Worm (Caenorhabditis elegans) whole organism, L2 larva: Measurements from ENCODE around the gene stdh-1.

Source experiments
- C34F6.9 ChIP-seq: fragments of 150-350 bp; optimal IDR thresholded peaks from 2 replicates; lab custom pipeline; 2014; ENCODE audit warnings: missing biosample characterization, missing genetic modification characterization
- F13H6.1 ChIP-seq: sonication (generic microtip); optimal IDR thresholded peaks from 2 replicates; lab custom pipeline; 2016; ENCODE audit warnings: missing genetic modification characterization, missing compliant biosample characterization
- R02D3.7 ChIP-seq: fragments of 150-350 bp; optimal IDR thresholded peaks from 2 replicates; lab custom pipeline; 2014; ENCODE audit warnings: missing biosample characterization, missing genetic modification characterization
- Y55F3AM.14 ChIP-seq: fragments of 200-800 bp; sonication (Bioruptor generic); optimal IDR thresholded peaks from 2 replicates; lab custom pipeline; 2018; ENCODE audit warnings: mild to moderate bottlenecking, missing genetic modification characterization, missing compliant biosample characterization
- alr-1 ChIP-seq: fragments of 150-350 bp; optimal IDR thresholded peaks from 2 replicates; lab custom pipeline; 2014; ENCODE audit warnings: missing biosample characterization, missing genetic modification characterization
- aly-2 ChIP-seq: fragments of 150-350 bp; optimal IDR thresholded peaks from 2 replicates; lab custom pipeline; 2014; ENCODE audit warnings: missing biosample characterization, missing genetic modification characterization
- blmp-1 ChIP-seq: sonication (generic microtip); optimal IDR thresholded peaks from 2 replicates; lab custom pipeline; 2017; ENCODE audit warnings: missing genetic modification characterization, mild to moderate bottlenecking, missing compliant biosample characterization, antibody characterized with exemption, moderate library complexity; ENCODE audit not compliant: insufficient read depth
- ceh-16 ChIP-seq: fragments of 150-350 bp; optimal IDR thresholded peaks from 2 replicates; lab custom pipeline; 2014; ENCODE audit warnings: missing biosample characterization, missing genetic modification characterization
- ceh-82 ChIP-seq: fragments of 150-350 bp; optimal IDR thresholded peaks from 2 replicates; lab custom pipeline; 2014; ENCODE audit warnings: missing biosample characterization, missing genetic modification characterization
- crh-2 ChIP-seq: sonication (generic microtip); optimal IDR thresholded peaks from 2 replicates; lab custom pipeline; 2017; ENCODE audit warnings: missing biosample characterization, missing genetic modification characterization
- dmd-4 ChIP-seq: sonication (generic microtip); optimal IDR thresholded peaks from 2 replicates; lab custom pipeline; 2017; ENCODE audit warnings: missing biosample characterization, missing genetic modification characterization
- fos-1 ChIP-seq: fragments of 150-350 bp; optimal IDR thresholded peaks from 2 replicates; lab custom pipeline; 2014; ENCODE audit warnings: missing biosample characterization, missing genetic modification characterization
- gmeb-1 ChIP-seq: fragments of 150-350 bp; optimal IDR thresholded peaks from 2 replicates; lab custom pipeline; 2014; ENCODE audit warnings: missing biosample characterization, missing genetic modification characterization
- lin-13 ChIP-seq: fragments of 150-350 bp; optimal IDR thresholded peaks from 2 replicates; lab custom pipeline; 2014; ENCODE audit warnings: missing biosample characterization, missing genetic modification reagents, missing genetic modification characterization
- lin-39 ChIP-seq: fragments of 150-350 bp; optimal IDR thresholded peaks from 2 replicates; lab custom pipeline; 2014; ENCODE audit warnings: missing biosample characterization, missing genetic modification reagents, missing genetic modification characterization
- lsy-2 ChIP-seq, 2 experiments: fragments of 150-350 bp in 1 of 2; sonication (generic microtip) in 1 of 2; optimal IDR thresholded peaks; 2 replicates each; lab custom pipeline; 2014 to 2017; ENCODE audit warnings: missing biosample characterization in 2 of 2, missing genetic modification characterization in 2 of 2
- mab-5 ChIP-seq: fragments of 150-350 bp; optimal IDR thresholded peaks from 2 replicates; lab custom pipeline; 2014; ENCODE audit warnings: missing biosample characterization, missing genetic modification characterization
- mbf-1 ChIP-seq: sonication (generic microtip); optimal IDR thresholded peaks from 2 replicates; lab custom pipeline; 2017; ENCODE audit warnings: missing biosample characterization, missing genetic modification characterization
- mdl-1 ChIP-seq, 2 experiments: fragments of 150-350 bp in 1 of 2; sonication (generic microtip) in 1 of 2; optimal IDR thresholded peaks; 2 replicates each; lab custom pipeline; 2017; ENCODE audit warnings: missing biosample characterization in 2 of 2, missing genetic modification characterization in 2 of 2
- nhr-10 ChIP-seq: sonication (generic microtip); optimal IDR thresholded peaks from 2 replicates; lab custom pipeline; 2017; ENCODE audit warnings: missing biosample characterization, missing genetic modification characterization
- nhr-11 ChIP-seq: fragments of 150-350 bp; optimal IDR thresholded peaks from 2 replicates; lab custom pipeline; 2014; ENCODE audit warnings: missing biosample characterization, missing genetic modification characterization
- nhr-12 ChIP-seq: fragments of 150-350 bp; optimal IDR thresholded peaks from 2 replicates; lab custom pipeline; 2014; ENCODE audit warnings: missing biosample characterization, missing genetic modification characterization
- nhr-129 ChIP-seq: fragments of 150-350 bp; optimal IDR thresholded peaks from 2 replicates; lab custom pipeline; 2014; ENCODE audit warnings: missing biosample characterization, missing genetic modification characterization
- nhr-23 ChIP-seq: fragments of 150-350 bp; optimal IDR thresholded peaks from 2 replicates; lab custom pipeline; 2014; ENCODE audit warnings: missing biosample characterization, missing genetic modification reagents, missing genetic modification characterization
- nhr-237 ChIP-seq: fragments of 150-350 bp; optimal IDR thresholded peaks from 2 replicates; lab custom pipeline; 2014; ENCODE audit warnings: missing biosample characterization, missing genetic modification characterization
- nhr-25 ChIP-seq: fragments of 150-350 bp; sonication (generic microtip); optimal IDR thresholded peaks from 3 replicates; lab custom pipeline; 2014; ENCODE audit warnings: missing biosample characterization, missing genetic modification characterization
- nhr-6 ChIP-seq: fragments of 150-350 bp; optimal IDR thresholded peaks from 2 replicates; lab custom pipeline; 2014; ENCODE audit warnings: missing biosample characterization, missing genetic modification characterization
- nhr-77 ChIP-seq: fragments of 150-350 bp; optimal IDR thresholded peaks from 2 replicates; lab custom pipeline; 2014; ENCODE audit warnings: missing biosample characterization, missing genetic modification characterization
- peb-1 ChIP-seq: fragments of 150-350 bp; optimal IDR thresholded peaks from 2 replicates; lab custom pipeline; 2014; ENCODE audit warnings: missing biosample characterization, missing genetic modification characterization
- sma-3 ChIP-seq: sonication (generic microtip); optimal IDR thresholded peaks from 2 replicates; lab custom pipeline; 2016; ENCODE audit warnings: missing genetic modification reagents, missing genetic modification characterization, missing compliant biosample characterization
- sma-9 ChIP-seq, 2 experiments: fragments of 150-350 bp in 1 of 2; sonication (generic microtip) in 1 of 2; optimal IDR thresholded peaks; 2 replicates each; lab custom pipeline; 2014 to 2016; ENCODE audit warnings: missing genetic modification characterization in 2 of 2, mild to moderate bottlenecking in 1 of 2, missing biosample characterization in 1 of 2, missing compliant biosample characterization in 1 of 2, missing genetic modification reagents in 1 of 2, moderate library complexity in 1 of 2
- snpc-4 ChIP-seq: fragments of 150-350 bp; optimal IDR thresholded peaks from 2 replicates; lab custom pipeline; 2014; ENCODE audit warnings: missing biosample characterization, missing genetic modification characterization
- unc-39 ChIP-seq: fragments of 150-350 bp; optimal IDR thresholded peaks from 2 replicates; lab custom pipeline; 2014; ENCODE audit warnings: missing biosample characterization, missing genetic modification characterization
- unc-55 ChIP-seq: fragments of 150-350 bp; sonication (generic microtip); optimal IDR thresholded peaks from 3 replicates; lab custom pipeline; 2014; ENCODE audit warnings: missing biosample characterization, missing genetic modification reagents, missing genetic modification characterization
- unc-62 ChIP-seq: fragments of 150-350 bp; optimal IDR thresholded peaks from 2 replicates; lab custom pipeline; 2014; ENCODE audit warnings: missing biosample characterization, missing genetic modification reagents, missing genetic modification characterization
- zag-1 ChIP-seq: fragments of 150-350 bp; optimal IDR thresholded peaks from 2 replicates; lab custom pipeline; 2014; ENCODE audit warnings: missing biosample characterization, missing genetic modification characterization
- ztf-1 ChIP-seq: fragments of 200-800 bp; sonication (Bioruptor generic); conservative IDR thresholded peaks from 2 replicates; pipeline ENCODE4 v1.3.6; 2022; ENCODE audit warnings: missing genetic modification characterization, missing compliant biosample characterization
- ztf-11 ChIP-seq: sonication (generic microtip); optimal IDR thresholded peaks from 2 replicates; lab custom pipeline; 2017; ENCODE audit warnings: missing biosample characterization, missing genetic modification characterization
- ztf-4 ChIP-seq: fragments of 150-350 bp; optimal IDR thresholded peaks from 2 replicates; lab custom pipeline; 2014; ENCODE audit warnings: missing biosample characterization, missing genetic modification characterization

Gene stdh-1

DNA sequence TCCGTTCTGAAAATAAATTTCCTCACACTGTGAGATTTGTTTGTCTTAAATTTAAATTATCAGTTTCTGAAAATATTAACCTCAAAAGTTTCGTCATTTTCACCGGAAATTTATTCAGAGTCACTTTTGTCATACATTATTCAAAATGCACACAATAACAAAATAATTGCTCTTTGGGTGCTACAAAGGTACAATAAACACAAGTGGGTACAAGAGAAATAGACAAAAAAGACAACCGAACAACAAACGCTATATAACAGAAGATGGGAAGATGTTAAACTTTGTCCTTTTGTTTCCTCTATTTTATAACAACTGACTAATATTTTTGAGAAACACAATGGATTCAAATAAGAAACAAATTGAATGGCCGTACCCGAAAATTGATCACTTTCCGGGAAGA lies 36.7 kb upstream of the stdh-1 start:
- TF ChIP-seq unc-62 (no peak), nhr-25 (tag; lab: Kevin White, UChicago) (no peak), mab-5 (tag; lab: Kevin White, UChicago) (no peak), ceh-16 (tag; lab: Kevin White, UChicago) (no peak), nhr-11 (peak; percentile 46)

ce11 chrV:13872895-13873294 lies 33.4 kb upstream of the stdh-1 start, which contains the start of gene cpt-5:
TSS of gene cpt-5 (plus strand) at chrV:13873195.
- no peak for TF ChIP-seq peb-1
- TF ChIP-seq R02D3.7 (tag; lab: Kevin White, UChicago): no peak
- no peak for TF ChIP-seq nhr-129 (tag; lab: Kevin White, UChicago)
- TF ChIP-seq, all 48 proteins: peak for 0

DNA sequence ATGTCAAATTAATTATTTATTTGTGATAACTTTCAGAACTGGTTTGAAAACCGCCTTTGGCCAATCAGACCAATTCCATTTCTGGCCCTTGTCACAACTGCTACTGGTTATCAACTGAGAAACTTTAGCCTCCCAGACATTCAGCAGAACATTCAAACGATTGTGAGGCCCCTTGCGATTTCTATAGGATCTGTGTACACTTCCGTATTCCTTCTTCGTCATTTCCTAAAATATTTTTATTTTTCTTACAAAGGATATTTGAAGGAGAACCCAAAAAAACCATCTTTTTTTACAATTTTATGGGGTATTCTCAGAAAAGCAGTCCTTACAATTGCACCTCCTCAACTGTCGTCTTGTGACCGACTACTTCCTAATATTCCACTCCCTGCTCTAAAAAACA lies 33.0 kb upstream of the stdh-1 start:
- TF ChIP-seq nhr-129 (tag; lab: Kevin White, UChicago) (no peak), blmp-1 (tag; lab: Kevin White, UChicago) (no peak), snpc-4 (tag; lab: Kevin White, UChicago) (no peak), crh-2 (tag; lab: Kevin White, UChicago) (no peak), nhr-11 (no peak), dmd-4 (tag; lab: Kevin White, UChicago) (no peak), ztf-4 (no peak), F13H6.1 (no peak), C34F6.9 (tag; lab: Kevin White, UChicago) (no peak), zag-1 (no peak), sma-9 (GFP tag; optimal IDR thresholded peaks at IDR 0.05; lab: Kevin White, UChicago) (no peak), sma-9 (tag; optimal IDR thresholded peaks at IDR 0.05; lab: Kevin White, UChicago) (no peak), unc-39 (tag; lab: Kevin White, UChicago) (no peak), nhr-6 (no peak), lsy-2 (tag; optimal IDR thresholded peaks at IDR 0.05; lab: Kevin White, UChicago) (no peak), nhr-23 (no peak), mdl-1 (tag; optimal IDR thresholded peaks at IDR 0.05; lab: Kevin White, UChicago) (no peak), mbf-1 (no peak)

ce11 chrV:13876529-13876928 lies 29.8 kb upstream of the stdh-1 start, which contains the start of gene T22G5.1:
TSS of gene T22G5.1 (plus strand) at chrV:13876829.
- TF ChIP-seq lsy-2 (tag; optimal IDR thresholded peaks at IDR 0.05; lab: Kevin White, UChicago) (no peak), nhr-237 (tag; lab: Kevin White, UChicago) (no peak), unc-55 (no peak), fos-1 (tag; lab: Kevin White, UChicago) (no peak), peb-1 (no peak), lin-13 (GFP tag; lab: Kevin White, UChicago) (no peak), nhr-25 (tag; lab: Kevin White, UChicago) (no peak), Y55F3AM.14 (GFP tag; lab: Kevin White, UChicago) (no peak), nhr-10 (no peak), sma-9 (GFP tag; optimal IDR thresholded peaks at IDR 0.05; lab: Kevin White, UChicago) (no peak), sma-9 (tag; optimal IDR thresholded peaks at IDR 0.05; lab: Kevin White, UChicago) (no peak), lin-39 (tag; lab: Kevin White, UChicago) (no peak), nhr-6 (no peak), ceh-82 (tag; lab: Kevin White, UChicago) (no peak), ztf-1 (GFP tag; lab: Robert Waterston, UW) (no peak), sma-3 (GFP tag; lab: Kevin White, UChicago) (no peak), alr-1 (no peak), C34F6.9 (tag; lab: Kevin White, UChicago) (no peak), dmd-4 (tag; lab: Kevin White, UChicago) (no peak)

DNA sequence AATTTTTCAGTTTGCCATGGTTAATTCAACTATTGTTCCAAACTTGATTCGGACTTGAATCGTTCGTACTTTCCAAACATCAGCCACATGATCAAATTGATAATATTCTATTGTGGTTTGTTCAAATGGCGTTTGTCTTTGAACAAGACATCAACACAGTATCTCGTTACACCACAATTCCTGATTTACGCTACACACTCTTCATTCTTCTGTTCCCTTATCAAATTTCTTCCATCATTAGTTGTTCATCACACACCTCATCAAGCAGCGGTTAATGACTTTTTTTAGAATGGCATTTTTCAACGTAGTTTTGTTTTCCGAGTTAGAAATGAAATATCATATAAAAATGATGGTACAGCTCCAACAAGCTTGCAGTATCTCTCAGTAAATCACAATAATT lies 28.1 kb upstream of the stdh-1 start:
- peak; percentile 25 for TF ChIP-seq sma-3 (GFP tag; lab: Kevin White, UChicago)
- peak; percentile 71 for TF ChIP-seq sma-9 (GFP tag; optimal IDR thresholded peaks at IDR 0.05; lab: Kevin White, UChicago)
- TF ChIP-seq sma-9 (tag; optimal IDR thresholded peaks at IDR 0.05; lab: Kevin White, UChicago): no peak
- no peak for TF ChIP-seq nhr-237 (tag; lab: Kevin White, UChicago)
- no peak for TF ChIP-seq ztf-11 (tag; lab: Kevin White, UChicago)
- TF ChIP-seq lsy-2 (tag; optimal IDR thresholded peaks at IDR 0.05; lab: Kevin White, UChicago): no peak
- peak; percentile 37 for TF ChIP-seq crh-2 (tag; lab: Kevin White, UChicago)
- TF ChIP-seq dmd-4 (tag; lab: Kevin White, UChicago): no peak
- TF ChIP-seq mbf-1: no peak
- no peak for TF ChIP-seq nhr-12 (tag; lab: Kevin White, UChicago)
- no peak for TF ChIP-seq nhr-77 (tag; lab: Kevin White, UChicago)
- TF ChIP-seq nhr-129 (tag; lab: Kevin White, UChicago): no peak
- peak; percentile 63 for TF ChIP-seq fos-1 (tag; lab: Kevin White, UChicago)
- TF ChIP-seq Y55F3AM.14 (GFP tag; lab: Kevin White, UChicago): no peak
- TF ChIP-seq gmeb-1 (tag; lab: Kevin White, UChicago): peak; percentile 7
- no peak for TF ChIP-seq nhr-11
- no peak for TF ChIP-seq aly-2 (tag; lab: Kevin White, UChicago)
- peak; percentile 30 for TF ChIP-seq nhr-25 (tag; lab: Kevin White, UChicago)
- no peak for TF ChIP-seq nhr-23
- TF ChIP-seq, all 48 proteins: peak for 6
